Worm (Caenorhabditis elegans) whole organism, L4 larva: Measurements from ENCODE around the gene rheb-1.

Experiments used
- F26F4.8 ChIP-seq: fragments of 200-800 bp; sonication (Bioruptor generic); conservative IDR thresholded peaks from 2 replicates; pipeline ENCODE4 v1.3.6; 2022; ENCODE audit warnings: missing genetic modification characterization, missing compliant biosample characterization
- F44E2.7 ChIP-seq: fragments of 200-800 bp; sonication (Bioruptor generic); IDR thresholded peaks from 2 replicates; pipeline ENCODE4 v2.1.2; 2022; ENCODE audit warnings: missing genetic modification characterization, missing compliant biosample characterization
- T20F7.1 ChIP-seq: fragments of 200-800 bp; sonication (Bioruptor generic); optimal IDR thresholded peaks from 2 replicates; lab custom pipeline; 2018; ENCODE audit warnings: mild to moderate bottlenecking, missing genetic modification characterization, missing compliant biosample characterization
- T26A8.4 ChIP-seq: fragments of 200-800 bp; sonication (Bioruptor generic); IDR thresholded peaks from 2 replicates; pipeline ENCODE4 v1.3.6; 2022; ENCODE audit warnings: missing genetic modification characterization, missing compliant biosample characterization
- Y75B8A.6 ChIP-seq: fragments of 200-800 bp; sonication (Bioruptor generic); IDR thresholded peaks from 2 replicates; pipeline ENCODE4 v1.3.6; 2022; ENCODE audit warnings: missing genetic modification reagents, missing genetic modification characterization, missing compliant biosample characterization
- ZK337.2 ChIP-seq: fragments of 200-800 bp; sonication (Bioruptor generic); IDR thresholded peaks from 2 replicates; pipeline ENCODE4 v1.3.6; 2022; ENCODE audit warnings: missing genetic modification reagents, missing genetic modification characterization, missing compliant biosample characterization
- aha-1 ChIP-seq: fragments of 150-350 bp; peaks from one replicate; lab custom pipeline; 2014; ENCODE audit warnings: missing biosample characterization, missing genetic modification characterization
- ceh-82 ChIP-seq: sonication (generic microtip); optimal IDR thresholded peaks from 2 replicates; lab custom pipeline; 2017; ENCODE audit warnings: missing biosample characterization, missing genetic modification characterization
- cey-2 ChIP-seq: sonication (generic microtip); optimal IDR thresholded peaks from 3 replicates; lab custom pipeline; 2017; ENCODE audit warnings: missing genetic modification characterization, mild to moderate bottlenecking, missing compliant biosample characterization, antibody characterized with exemption, borderline replicate concordance; ENCODE audit not compliant: insufficient read depth
- daf-12 ChIP-seq: fragments of 150-350 bp; optimal IDR thresholded peaks from 2 replicates; lab custom pipeline; 2014; ENCODE audit warnings: missing biosample characterization, missing genetic modification reagents, missing genetic modification characterization
- daf-16 ChIP-seq, 3 experiments: sonication (generic microtip); optimal IDR thresholded peaks; 2 replicates each; lab custom pipeline; 2016 to 2017; ENCODE audit warnings: missing genetic modification characterization in 3 of 3, missing genetic modification reagents in 3 of 3, mild to moderate bottlenecking in 2 of 3, missing compliant biosample characterization in 2 of 3, missing biosample characterization in 1 of 3, moderate library complexity in 1 of 3
- dmd-6 ChIP-seq: fragments of 200-800 bp; sonication (Bioruptor generic); IDR thresholded peaks from 2 replicates; pipeline ENCODE4 v1.3.6; 2022; ENCODE audit warnings: missing genetic modification reagents, missing genetic modification characterization, missing compliant biosample characterization
- dmd-8 ChIP-seq: fragments of 200-800 bp; sonication (Bioruptor generic); IDR thresholded peaks from 2 replicates; pipeline ENCODE4 v1.3.6; 2022; ENCODE audit warnings: missing genetic modification characterization, missing compliant biosample characterization
- dve-1 ChIP-seq: sonication (generic microtip); optimal IDR thresholded peaks from 2 replicates; lab custom pipeline; 2017; ENCODE audit warnings: antibody characterized with exemption, mild to moderate bottlenecking, missing genetic modification characterization, missing compliant biosample characterization; ENCODE audit not compliant: insufficient read depth
- fkh-10 ChIP-seq: fragments of 150-350 bp; optimal IDR thresholded peaks from 2 replicates; lab custom pipeline; 2014; ENCODE audit warnings: missing biosample characterization, missing genetic modification reagents, missing genetic modification characterization
- hlh-11 ChIP-seq: fragments of 200-800 bp; sonication (Bioruptor generic); optimal IDR thresholded peaks from 2 replicates; lab custom pipeline; 2018; ENCODE audit warnings: mild to moderate bottlenecking, missing genetic modification characterization, missing compliant biosample characterization
- hmg-1.1 ChIP-seq: fragments of 200-800 bp; sonication (Bioruptor generic); IDR thresholded peaks from 2 replicates; pipeline ENCODE4 v1.3.6; 2022; ENCODE audit warnings: missing genetic modification reagents, missing genetic modification characterization, missing compliant biosample characterization
- lin-15B ChIP-seq: fragments of 150-350 bp; sonication (generic microtip); optimal IDR thresholded peaks from 3 replicates; lab custom pipeline; 2014; ENCODE audit warnings: missing biosample characterization, missing genetic modification characterization
- madf-9 ChIP-seq: fragments of 200-800 bp; sonication (Bioruptor generic); conservative IDR thresholded peaks from 2 replicates; pipeline ENCODE4 v1.3.6; 2022; ENCODE audit warnings: missing genetic modification reagents, missing genetic modification characterization, missing compliant biosample characterization
- mep-1 ChIP-seq: fragments of 150-350 bp; sonication (generic microtip); optimal IDR thresholded peaks from 3 replicates; lab custom pipeline; 2014; ENCODE audit warnings: missing biosample characterization, missing genetic modification characterization
- mes-2 ChIP-seq: sonication (generic microtip); optimal IDR thresholded peaks from 2 replicates; lab custom pipeline; 2016; ENCODE audit warnings: missing genotype, mild to moderate bottlenecking, missing genetic modification characterization, missing compliant biosample characterization; ENCODE audit not compliant: poor library complexity, severe bottlenecking
- mxl-2 ChIP-seq: fragments of 200-800 bp; sonication (Bioruptor generic); conservative IDR thresholded peaks from 2 replicates; pipeline ENCODE4 v1.3.6; 2022; ENCODE audit warnings: missing genetic modification reagents, missing genetic modification characterization, missing compliant biosample characterization
- nhr-10 ChIP-seq: fragments of 150-350 bp; optimal IDR thresholded peaks from 2 replicates; lab custom pipeline; 2014; ENCODE audit warnings: missing biosample characterization, missing genetic modification characterization
- nhr-102 ChIP-seq: sonication (generic microtip); optimal IDR thresholded peaks from 2 replicates; lab custom pipeline; 2016; ENCODE audit warnings: mild to moderate bottlenecking, missing genetic modification characterization, moderate library complexity, missing compliant biosample characterization
- nhr-11 ChIP-seq: fragments of 150-350 bp; optimal IDR thresholded peaks from 2 replicates; lab custom pipeline; 2014; ENCODE audit warnings: missing biosample characterization, missing genetic modification characterization
- nhr-28 ChIP-seq: fragments of 150-350 bp; optimal IDR thresholded peaks from 2 replicates; lab custom pipeline; 2014; ENCODE audit warnings: missing biosample characterization, missing genetic modification characterization
- nhr-48 ChIP-seq: sonication (generic microtip); optimal IDR thresholded peaks from 2 replicates; lab custom pipeline; 2016; ENCODE audit warnings: mild to moderate bottlenecking, missing genetic modification characterization, missing compliant biosample characterization
- nhr-77 ChIP-seq: fragments of 150-350 bp; optimal IDR thresholded peaks from 2 replicates; lab custom pipeline; 2014; ENCODE audit warnings: missing biosample characterization, missing genetic modification characterization
- pha-4 ChIP-seq, 2 experiments: fragments of 150-350 bp in 1 of 2; fragments of 200-800 bp in 1 of 2; sonication (Bioruptor generic) in 1 of 2; IDR thresholded peaks in 1 of 2; optimal IDR thresholded peaks in 1 of 2; 2 replicates each; pipeline versions ENCODE4 v1.3.6 to Lab custom; 2014 to 2022; ENCODE audit warnings: missing genetic modification characterization in 2 of 2, missing genetic modification reagents in 2 of 2, missing biosample characterization in 1 of 2, missing compliant biosample characterization in 1 of 2
- pqm-1 ChIP-seq: sonication (generic microtip); optimal IDR thresholded peaks from 2 replicates; lab custom pipeline; 2017; ENCODE audit warnings: missing biosample characterization, missing genetic modification characterization
- rbr-2 ChIP-seq: sonication (generic microtip); optimal IDR thresholded peaks from 2 replicates; lab custom pipeline; 2016; ENCODE audit warnings: missing genotype, missing genetic modification characterization, missing compliant biosample characterization
- snpc-1.2 ChIP-seq: fragments of 200-800 bp; sonication (Bioruptor generic); IDR thresholded peaks from 2 replicates; pipeline ENCODE4 v1.3.6; 2022; ENCODE audit warnings: missing genetic modification reagents, missing genetic modification characterization, missing compliant biosample characterization
- tag-97 ChIP-seq: fragments of 200-800 bp; sonication (Bioruptor generic); IDR thresholded peaks from 2 replicates; pipeline ENCODE4 v1.3.6; 2022; ENCODE audit warnings: missing genetic modification characterization, missing compliant biosample characterization
- unc-39 ChIP-seq: sonication (generic microtip); optimal IDR thresholded peaks from 2 replicates; lab custom pipeline; 2017; ENCODE audit warnings: missing biosample characterization, missing genetic modification characterization
- unc-62 ChIP-seq, 3 experiments: fragments of 150-350 bp in 1 of 3; sonication (generic microtip); optimal IDR thresholded peaks in 2 of 3; peaks in 1 of 3; 1 replicate in 1 of 3; 2 replicates in 2 of 3; lab custom pipeline; 2014 to 2017; ENCODE audit warnings: missing biosample characterization in 3 of 3, missing genetic modification characterization in 3 of 3, missing genetic modification reagents in 3 of 3, missing genotype in 1 of 3
- zag-1 ChIP-seq: fragments of 150-350 bp; optimal IDR thresholded peaks from 2 replicates; lab custom pipeline; 2014; ENCODE audit warnings: missing biosample characterization, missing genetic modification characterization
- zip-11 ChIP-seq: fragments of 200-800 bp; sonication (Bioruptor generic); IDR thresholded peaks from 2 replicates; pipeline ENCODE4 v1.3.6; 2022; ENCODE audit warnings: missing genetic modification characterization, missing compliant biosample characterization
- ztf-7 ChIP-seq: fragments of 150-350 bp; optimal IDR thresholded peaks from 2 replicates; lab custom pipeline; 2014; ENCODE audit warnings: missing biosample characterization, missing genetic modification characterization

Gene rheb-1

DNA sequence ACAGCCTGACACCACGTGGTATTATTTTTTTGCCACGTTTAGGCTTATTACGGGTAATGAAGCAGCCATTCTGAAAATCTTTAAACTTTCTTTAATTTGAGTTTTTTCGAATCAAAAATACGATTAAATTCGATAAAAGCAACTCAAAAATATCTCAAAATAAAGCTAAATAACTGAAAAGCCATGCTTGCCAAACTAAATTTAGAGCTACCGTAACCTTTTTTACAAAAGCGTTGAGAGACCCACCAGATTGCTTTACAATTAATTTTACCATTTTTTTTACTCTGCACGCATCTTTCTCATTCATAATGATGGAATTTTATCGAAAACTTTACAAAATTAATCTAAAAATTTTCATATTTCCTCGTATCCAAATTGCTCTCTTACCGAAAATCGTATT, 32.2 kb upstream of the rheb-1 start:
- TF ChIP-seq mep-1 (tag; lab: Kevin White, UChicago) (no peak), daf-16 (GFP tag; optimal IDR thresholded peaks at IDR 0.05; lab: Kevin White, UChicago) (no peak), daf-16 (tag; optimal IDR thresholded peaks at IDR 0.05; lab: Kevin White, UChicago) (no peak), Y75B8A.6 (no peak), fkh-10 (GFP tag; lab: Kevin White, UChicago) (no peak), zag-1 (tag; lab: Kevin White, UChicago) (no peak), nhr-10 (tag; lab: Kevin White, UChicago) (no peak), F44E2.7 (no peak), snpc-1.2 (no peak), T20F7.1 (no peak)

DNA sequence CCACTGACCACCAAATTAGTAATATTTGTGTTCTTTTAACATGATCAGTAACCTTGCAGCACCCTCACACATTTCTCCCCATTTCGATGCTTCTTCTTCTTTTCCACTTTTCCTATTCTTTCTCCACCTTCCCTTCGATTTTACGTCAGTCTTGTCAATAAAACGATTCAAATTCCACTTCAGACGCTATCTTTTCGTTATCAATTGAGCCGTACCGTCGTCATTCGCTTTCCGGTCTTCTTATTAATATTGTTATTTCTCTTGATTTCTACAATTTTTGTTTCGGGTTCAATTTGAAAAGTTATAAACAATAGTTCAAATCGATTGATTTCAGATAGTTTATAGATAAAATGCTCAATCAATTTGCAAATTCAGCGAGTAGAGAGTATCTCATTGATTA, 31.6 kb upstream of the rheb-1 start:
- TF ChIP-seq daf-16 (GFP tag; optimal IDR thresholded peaks at IDR 0.05; lab: Kevin White, UChicago) = no peak
- peak; percentile 85 for TF ChIP-seq daf-16 (tag; optimal IDR thresholded peaks at IDR 0.05; lab: Kevin White, UChicago)
- no peak for TF ChIP-seq pha-4 (GFP tag; IDR thresholded peaks at IDR 0.05; lab: Robert Waterston, UW)
- no peak for TF ChIP-seq pha-4 (tag; optimal IDR thresholded peaks at IDR 0.05; lab: Kevin White, UChicago)
- peak; percentile 67 for TF ChIP-seq dve-1 (tag; lab: Kevin White, UChicago)
- TF ChIP-seq tag-97 (GFP tag; lab: Robert Waterston, UW) = no peak
- TF ChIP-seq unc-62 (GFP tag; optimal IDR thresholded peaks at IDR 0.05 in 1 of 2; lab: Kevin White, UChicago) = no peak
- no peak for TF ChIP-seq unc-62 (tag; optimal IDR thresholded peaks at IDR 0.05; lab: Kevin White, UChicago)
- peak; percentile 53 for TF ChIP-seq dmd-6
- no peak for TF ChIP-seq T26A8.4
- no peak for TF ChIP-seq dmd-8 (GFP tag; lab: Robert Waterston, UW)
- no peak for TF ChIP-seq mxl-2 (GFP tag; lab: Robert Waterston, UW)
- no peak for TF ChIP-seq cey-2 (tag; lab: Kevin White, UChicago)
- TF ChIP-seq madf-9 (GFP tag; lab: Robert Waterston, UW) = no peak
- TF ChIP-seq lin-15B (tag; lab: Kevin White, UChicago) = no peak
- TF ChIP-seq hmg-1.1 (GFP tag; lab: Robert Waterston, UW) = no peak
- TF ChIP-seq nhr-28 (tag; lab: Kevin White, UChicago) = peak; percentile 53
- peak; percentile 66 for TF ChIP-seq pqm-1 (tag; lab: Kevin White, UChicago)
- TF ChIP-seq unc-39 (tag; lab: Kevin White, UChicago) = no peak
- TF ChIP-seq T20F7.1 = no peak
- TF ChIP-seq ztf-7 = no peak
- TF ChIP-seq F26F4.8 (GFP tag; lab: Robert Waterston, UW) = no peak
- no peak for TF ChIP-seq ZK337.2 (GFP tag; lab: Robert Waterston, UW)
- TF ChIP-seq daf-12 (tag; lab: Kevin White, UChicago) = no peak
- TF ChIP-seq nhr-77 (tag; lab: Kevin White, UChicago) = peak; percentile 54
- no peak for TF ChIP-seq zip-11 (GFP tag; lab: Robert Waterston, UW)
- peak; percentile 31 for TF ChIP-seq hlh-11 (tag; lab: Kevin White, UChicago)
- TF ChIP-seq, all 104 proteins: peak for 7

DNA sequence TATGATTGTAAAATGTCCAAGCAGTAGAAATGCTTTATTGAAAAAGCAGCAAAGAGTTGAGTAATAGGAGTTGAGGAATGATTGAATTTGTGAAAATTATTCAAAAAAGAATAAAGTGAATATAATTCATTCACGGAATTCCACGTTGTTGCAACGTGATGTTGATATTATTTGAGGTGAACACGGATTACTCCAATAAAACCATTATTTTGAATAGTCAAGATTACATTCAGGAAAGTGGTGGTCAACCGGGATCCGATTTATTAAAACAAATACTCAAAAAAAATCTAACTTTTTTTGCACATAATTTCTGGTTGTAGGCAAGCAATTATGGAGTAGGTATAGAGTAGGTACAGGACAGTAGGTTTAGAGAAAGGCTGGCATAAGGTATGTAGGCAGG, 29.5 kb upstream of the rheb-1 start, which contains the start of gene bre-3:
bre-3 (minus strand) TSS at position 101 of the 400 bp plus-strand sequence.
- TF ChIP-seq aha-1 (tag; lab: Kevin White, UChicago) = peak; percentile 69
- no peak for TF ChIP-seq dmd-6

DNA sequence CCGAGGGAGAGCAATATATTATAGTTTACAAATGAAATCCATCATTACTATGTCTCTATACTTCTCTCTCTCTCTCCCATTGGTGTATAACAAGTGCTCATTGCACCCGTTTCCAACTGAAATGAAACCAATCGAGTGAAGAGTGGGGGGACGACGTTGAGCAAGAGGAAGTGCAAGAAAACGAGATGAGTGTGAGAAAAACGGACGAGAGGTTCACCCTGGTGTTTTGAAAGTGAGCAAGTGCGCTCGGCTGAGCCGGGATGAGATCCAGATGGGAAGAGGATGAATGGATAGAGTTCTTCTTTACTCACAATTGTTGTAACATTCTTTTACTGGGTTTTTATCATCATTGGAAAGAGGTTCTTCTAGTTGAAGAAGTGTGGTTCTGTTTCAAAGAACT, 27.9 kb upstream of the rheb-1 start:
- TF ChIP-seq ceh-82 (tag; lab: Kevin White, UChicago) (no peak), unc-62 (GFP tag; optimal IDR thresholded peaks at IDR 0.05 in 1 of 2; lab: Kevin White, UChicago) (peak in 1 of 2 experiments; percentile 23), unc-62 (tag; optimal IDR thresholded peaks at IDR 0.05; lab: Kevin White, UChicago) (no peak), mes-2 (tag; lab: Kevin White, UChicago) (peak; percentile 34), nhr-11 (tag; lab: Kevin White, UChicago) (peak; percentile 21), rbr-2 (peak; percentile 18), nhr-102 (no peak), mep-1 (tag; lab: Kevin White, UChicago) (peak; percentile 4), nhr-48 (peak; percentile 3)
